Worm (Caenorhabditis elegans): ENCODE results near the gene vab-8.

The vab-8 gene

DNA sequence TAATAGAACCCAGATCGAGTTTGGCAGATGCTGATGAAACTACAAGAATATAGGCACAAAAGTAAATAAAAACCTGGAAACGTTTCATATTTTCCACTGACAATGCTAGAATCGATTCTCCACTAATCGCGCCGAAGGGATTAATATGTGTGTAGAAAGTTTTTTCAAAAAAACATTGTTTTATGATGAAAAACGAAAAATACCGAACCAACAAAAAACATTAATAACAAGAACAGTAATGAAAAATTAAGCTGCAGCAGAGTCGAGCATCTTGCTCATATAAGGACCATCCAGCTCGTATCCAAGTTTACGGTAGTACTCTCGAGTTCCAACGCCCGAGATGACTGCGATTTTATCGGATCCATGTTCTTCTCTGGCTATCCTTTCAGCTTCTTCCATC lies 33.8 kb upstream of the vab-8 start, which contains the start of gene clec-224:
TSS of gene clec-224 (minus strand) at position 101 of the 400 bp plus-strand sequence.
- TF ChIP-seq ztf-18 (tag; optimal IDR thresholded peaks at IDR 0.05) (no peak), F57C9.4 (tag; optimal IDR thresholded peaks at IDR 0.05) (no peak), let-526 (GFP tag; IDR thresholded peaks at IDR 0.05) (no peak), lag-1 (GFP tag; IDR thresholded peaks at IDR 0.05) (no peak), C17E4.6 (GFP tag; IDR thresholded peaks at IDR 0.05) (no peak), dpff-1 (tag; optimal IDR thresholded peaks at IDR 0.05) (no peak), B0336.3 (GFP tag; IDR thresholded peaks at IDR 0.05) (no peak), F22D6.2 (tag; optimal IDR thresholded peaks at IDR 0.05) (no peak), attf-3 (GFP tag; conservative IDR thresholded peaks at IDR 0.05) (no peak), attf-5 (GFP tag; optimal IDR thresholded peaks at IDR 0.05) (no peak), mcd-1 (GFP tag; IDR thresholded peaks at IDR 0.05) (no peak)

DNA sequence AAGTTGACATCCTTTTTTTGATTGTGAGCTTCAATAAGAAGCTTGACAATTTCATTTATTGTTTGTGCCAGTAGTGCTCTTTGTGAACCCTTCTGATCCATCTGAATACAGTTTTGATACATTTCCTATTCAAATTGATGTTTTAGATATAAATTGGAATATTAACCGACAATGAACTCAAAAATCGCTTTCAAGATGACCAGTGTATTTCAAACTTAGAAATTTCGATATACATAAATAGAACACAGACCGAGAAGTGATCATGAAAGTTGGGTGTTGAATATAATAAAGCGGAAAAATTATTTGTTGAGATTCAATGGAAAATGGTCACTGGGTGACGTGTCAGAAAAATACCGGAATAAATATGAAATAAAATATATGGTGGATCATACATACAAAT lies 31.8 kb upstream of the vab-8 start, which contains the start of gene elpc-3:
TSS of gene elpc-3 (minus strand) at position 101 of the 400 bp plus-strand sequence.
- TF ChIP-seq let-607 (tag; optimal IDR thresholded peaks at IDR 0.05) (no peak), ama-1 (optimal IDR thresholded peaks at IDR 0.05) (no peak), ama-1 (GFP tag; optimal IDR thresholded peaks at IDR 0.05) (peak in 1 of 2 experiments; percentile 27), attf-6 (GFP tag; IDR thresholded peaks at IDR 0.05) (no peak), Y53G8AR.9 (GFP tag; conservative IDR thresholded peaks at IDR 0.05) (no peak), nhr-27 (tag; optimal IDR thresholded peaks at IDR 0.05) (no peak), F23B12.7 (tag; optimal IDR thresholded peaks at IDR 0.05; ENCODE audit: insufficient read depth) (no peak), ztf-25 (GFP tag; IDR thresholded peaks at IDR 0.05) (no peak)

DNA sequence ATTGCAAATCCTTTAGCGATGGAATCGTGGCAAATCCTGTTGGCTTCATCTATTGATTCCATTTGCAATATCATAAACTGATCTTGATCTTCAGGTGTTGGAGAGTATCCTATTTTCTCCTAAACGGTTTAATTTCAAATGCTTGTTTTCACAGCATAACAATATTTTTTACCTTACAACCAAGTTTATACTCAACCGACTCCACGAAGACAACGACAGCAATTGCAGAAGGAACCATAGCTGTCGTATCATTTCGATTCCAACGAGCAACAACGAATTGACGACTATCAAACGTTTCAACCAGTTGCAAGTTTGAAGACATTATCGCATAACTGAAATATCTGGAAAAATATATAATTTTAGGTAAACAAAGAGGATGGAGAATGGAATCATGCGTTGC lies 29.3 kb upstream of the vab-8 start, which contains the start of gene usip-1:
TSS of gene usip-1 (minus strand) at position 341 of the 400 bp plus-strand sequence.
- no peak for TF ChIP-seq ztf-28 (GFP tag; IDR thresholded peaks at IDR 0.05)
- no peak for TF ChIP-seq snpc-1.3 (tag; optimal IDR thresholded peaks at IDR 0.05; ENCODE audit: insufficient read depth)
- no peak for TF ChIP-seq efl-1 (GFP tag; optimal IDR thresholded peaks at IDR 0.05)
- TF ChIP-seq lin-26 (GFP tag; IDR thresholded peaks at IDR 0.05), result no peak
- TF ChIP-seq T07F8.4 (tag; optimal IDR thresholded peaks at IDR 0.05), result no peak
- no peak for TF ChIP-seq ceh-100 (GFP tag; IDR thresholded peaks at IDR 0.05)
- TF ChIP-seq snpc-3.4 (tag; optimal IDR thresholded peaks at IDR 0.05), result no peak
- TF ChIP-seq egl-44 (GFP tag; IDR thresholded peaks at IDR 0.05), result no peak
- TF ChIP-seq bed-2 (GFP tag; IDR thresholded peaks at IDR 0.05), result no peak
- no peak for TF ChIP-seq fkh-3 (tag; optimal IDR thresholded peaks at IDR 0.05)
- TF ChIP-seq unc-130 (GFP tag; optimal IDR thresholded peaks at IDR 0.05), result no peak
- TF ChIP-seq aptf-2 (GFP tag; conservative IDR thresholded peaks at IDR 0.05), result no peak
- TF ChIP-seq mcd-1 (GFP tag; IDR thresholded peaks at IDR 0.05), result no peak
- TF ChIP-seq snpc-4 (GFP tag; optimal IDR thresholded peaks at IDR 0.05), result no peak
- TF ChIP-seq snpc-4 (tag; optimal IDR thresholded peaks at IDR 0.05), result no peak
- no peak for TF ChIP-seq lin-40 (tag; optimal IDR thresholded peaks at IDR 0.05)

DNA sequence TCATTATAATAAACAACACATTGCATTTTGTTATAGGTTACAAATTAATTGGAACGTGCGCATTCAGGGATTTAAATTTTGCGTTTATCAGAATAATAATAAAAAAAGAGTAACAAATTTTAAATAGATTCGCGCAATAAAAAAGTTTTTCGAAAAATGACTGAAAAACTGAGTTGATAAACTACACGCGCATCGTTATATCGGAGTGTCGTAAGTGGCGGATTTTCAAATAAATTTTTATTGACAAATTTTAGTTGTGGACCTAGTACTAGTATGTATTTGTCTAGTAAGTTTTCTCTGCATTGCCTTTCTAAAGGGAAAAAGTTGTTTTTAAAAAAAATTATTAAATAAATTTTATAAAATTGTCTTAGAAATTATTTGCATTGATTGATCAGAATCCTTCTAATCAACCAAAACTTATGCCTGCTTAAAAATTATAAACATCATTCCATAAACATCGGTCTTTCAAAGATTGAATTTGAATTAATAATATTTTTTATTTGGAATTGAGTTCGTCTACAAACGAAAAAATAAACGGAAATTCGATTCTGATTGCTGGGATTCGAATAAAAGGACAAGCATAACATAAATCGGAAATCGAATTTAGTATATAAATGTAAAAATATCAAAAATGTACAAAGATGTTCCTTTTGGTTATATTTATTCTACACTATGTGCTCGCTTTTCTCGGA lies 28.7 kb upstream of the vab-8 start, which contains the start of gene srd-4:
TSS of gene srd-4 (plus strand) at position 642 of the 692 bp plus-strand sequence.
- TF ChIP-seq dpl-1 (GFP tag; optimal IDR thresholded peaks at IDR 0.05) (peak; percentile 34), nhr-80 (tag; optimal IDR thresholded peaks at IDR 0.05) (no peak), F55B11.4 (tag; optimal IDR thresholded peaks at IDR 0.05; ENCODE audit: borderline replicate concordance, insufficient read depth) (no peak), lin-35 (GFP tag; optimal IDR thresholded peaks at IDR 0.05) (peak in 1 of 3 experiments; percentile 55), efl-1 (GFP tag; optimal IDR thresholded peaks at IDR 0.05) (peak; percentile 47), lin-54 (GFP tag; optimal IDR thresholded peaks at IDR 0.05) (peak; percentile 81), attf-3 (GFP tag; conservative IDR thresholded peaks at IDR 0.05) (peak; percentile 90), zim-3 (tag; optimal IDR thresholded peaks at IDR 0.05) (no peak)

Measured in whole organism, young adult.